Worm (Caenorhabditis elegans) whole organism, young adult: ENCODE measurements around the gene srz-15.

Experiments used
- F10E7.11 ChIP-seq: sonication (generic microtip); optimal IDR thresholded peaks from 2 replicates; lab custom pipeline; 2017; ENCODE audit warnings: mild to moderate bottlenecking, missing genetic modification characterization, moderate library complexity, missing compliant biosample characterization
- F33H1.4 ChIP-seq: fragments of 200-800 bp; sonication (Bioruptor generic); IDR thresholded peaks from 2 replicates; pipeline ENCODE4 v1.3.6; 2022; ENCODE audit warnings: missing genetic modification reagents, missing genetic modification characterization, missing compliant biosample characterization
- F37B4.10 ChIP-seq: fragments of 200-800 bp; sonication (Bioruptor generic); IDR thresholded peaks from 2 replicates; pipeline ENCODE4 v1.3.6; 2022; ENCODE audit warnings: missing genetic modification characterization, missing compliant biosample characterization
- F39B2.1 ChIP-seq: fragments of 200-800 bp; sonication (Bioruptor generic); IDR thresholded peaks from 2 replicates; pipeline ENCODE4 v1.3.6; 2022; ENCODE audit warnings: missing genetic modification reagents, missing genetic modification characterization, missing compliant biosample characterization
- F57C9.4 ChIP-seq: sonication (generic microtip); optimal IDR thresholded peaks from 2 replicates; lab custom pipeline; 2017; ENCODE audit warnings: mild to moderate bottlenecking, missing genetic modification characterization, missing compliant biosample characterization
- K11D2.4 ChIP-seq: fragments of 200-800 bp; sonication (Bioruptor generic); IDR thresholded peaks from 2 replicates; pipeline ENCODE4 v1.3.6; 2022; ENCODE audit warnings: missing genetic modification reagents, missing genetic modification characterization, missing compliant biosample characterization
- T07F8.4 ChIP-seq: sonication (generic microtip); optimal IDR thresholded peaks from 2 replicates; lab custom pipeline; 2016; ENCODE audit warnings: mild to moderate bottlenecking, missing genetic modification characterization, moderate library complexity, missing compliant biosample characterization
- Y56A3A.18 ChIP-seq: fragments of 200-800 bp; sonication (Bioruptor generic); IDR thresholded peaks from 2 replicates; pipeline ENCODE4 v1.3.6; 2022; ENCODE audit warnings: missing genetic modification reagents, missing genetic modification characterization, missing compliant biosample characterization
- akir-1 ChIP-seq: fragments of 200-800 bp; sonication (Bioruptor generic); optimal IDR thresholded peaks from 2 replicates; lab custom pipeline; 2018; ENCODE audit warnings: mild to moderate bottlenecking, missing genetic modification characterization, moderate library complexity, missing compliant biosample characterization
- bed-1 ChIP-seq: fragments of 200-800 bp; sonication (Bioruptor generic); IDR thresholded peaks from 2 replicates; pipeline ENCODE4 v1.3.6; 2022; ENCODE audit warnings: missing genetic modification reagents, missing genetic modification characterization, missing compliant biosample characterization
- bed-2 ChIP-seq: fragments of 200-800 bp; sonication (Bioruptor generic); IDR thresholded peaks from 2 replicates; pipeline ENCODE4 v1.3.6; 2022; ENCODE audit warnings: missing genetic modification reagents, missing genetic modification characterization, missing compliant biosample characterization
- ccch-3 ChIP-seq: fragments of 200-800 bp; sonication (Bioruptor generic); optimal IDR thresholded peaks from 2 replicates; lab custom pipeline; 2018; ENCODE audit warnings: mild to moderate bottlenecking, missing genetic modification characterization, missing compliant biosample characterization
- cebp-1 ChIP-seq, 2 experiments: fragments of 200-800 bp in 1 of 2; sonication (Bioruptor generic) in 1 of 2; sonication (generic microtip) in 1 of 2; IDR thresholded peaks in 1 of 2; optimal IDR thresholded peaks in 1 of 2; 2 replicates each; pipeline versions ENCODE4 v1.3.6 to Lab custom; 2017 to 2022; ENCODE audit warnings: missing compliant biosample characterization in 2 of 2, missing genetic modification characterization in 2 of 2, mild to moderate bottlenecking in 1 of 2, missing genetic modification reagents in 1 of 2, moderate library complexity in 1 of 2
- ceh-58 ChIP-seq: fragments of 200-800 bp; sonication (Bioruptor generic); IDR thresholded peaks from 2 replicates; pipeline ENCODE4 v1.3.6; 2022; ENCODE audit warnings: missing genetic modification characterization, missing compliant biosample characterization
- dox-1 ChIP-seq: fragments of 200-800 bp; sonication (Bioruptor generic); IDR thresholded peaks from 2 replicates; pipeline ENCODE4 v1.3.6; 2022; ENCODE audit warnings: missing genetic modification reagents, missing genetic modification characterization, missing compliant biosample characterization
- egrh-3 ChIP-seq: fragments of 200-800 bp; sonication (Bioruptor generic); IDR thresholded peaks from 2 replicates; pipeline ENCODE4 v1.3.6; 2022; ENCODE audit warnings: missing genetic modification reagents, missing genetic modification characterization, missing compliant biosample characterization
- ekl-4 ChIP-seq: fragments of 200-800 bp; sonication (Bioruptor generic); IDR thresholded peaks from 2 replicates; pipeline ENCODE4 v1.3.6; 2022; ENCODE audit warnings: missing genetic modification reagents, missing genetic modification characterization, missing compliant biosample characterization
- hmg-1.2 ChIP-seq: fragments of 200-800 bp; sonication (Bioruptor generic); IDR thresholded peaks from 2 replicates; pipeline ENCODE4 v1.3.6; 2022; ENCODE audit warnings: missing genetic modification reagents, missing genetic modification characterization, missing compliant biosample characterization
- lin-26 ChIP-seq: fragments of 200-800 bp; sonication (Bioruptor generic); IDR thresholded peaks from 2 replicates; pipeline ENCODE4 v1.3.6; 2022; ENCODE audit warnings: missing genetic modification reagents, missing genetic modification characterization, missing compliant biosample characterization
- madf-6 ChIP-seq: fragments of 200-800 bp; sonication (Bioruptor generic); IDR thresholded peaks from 2 replicates; pipeline ENCODE4 v1.3.6; 2022; ENCODE audit warnings: missing genetic modification reagents, missing genetic modification characterization, missing compliant biosample characterization
- mcd-1 ChIP-seq: fragments of 200-800 bp; sonication (Bioruptor generic); IDR thresholded peaks from 2 replicates; pipeline ENCODE4 v1.3.6; 2022; ENCODE audit warnings: missing genetic modification reagents, missing genetic modification characterization, missing compliant biosample characterization
- mes-4 ChIP-seq: sonication (generic microtip); optimal IDR thresholded peaks from 2 replicates; lab custom pipeline; 2016; ENCODE audit warnings: missing genotype, missing genetic modification characterization, missing compliant biosample characterization
- nfyb-1 ChIP-seq: fragments of 200-800 bp; sonication (Bioruptor generic); IDR thresholded peaks from 2 replicates; pipeline ENCODE4 v1.3.6; 2022; ENCODE audit warnings: missing genetic modification reagents, missing genetic modification characterization, missing compliant biosample characterization
- nhr-80 ChIP-seq: sonication (generic microtip); optimal IDR thresholded peaks from 2 replicates; lab custom pipeline; 2016; ENCODE audit warnings: missing genetic modification characterization, missing compliant biosample characterization
- nhr-90 ChIP-seq: sonication (generic microtip); optimal IDR thresholded peaks from 2 replicates; lab custom pipeline; 2016; ENCODE audit warnings: missing genotype, mild to moderate bottlenecking, missing genetic modification characterization, missing compliant biosample characterization
- pbrm-1 ChIP-seq: fragments of 200-800 bp; sonication (Bioruptor generic); IDR thresholded peaks from 2 replicates; pipeline ENCODE4 v1.3.6; 2022; ENCODE audit warnings: missing genetic modification reagents, missing genetic modification characterization, missing compliant biosample characterization
- rec-8 ChIP-seq, 2 experiments: sonication (generic microtip); optimal IDR thresholded peaks; 2 replicates each; lab custom pipeline; 2016; ENCODE audit warnings: mild to moderate bottlenecking in 2 of 2, missing genetic modification characterization in 2 of 2, missing genetic modification reagents in 2 of 2, missing genotype in 2 of 2, missing biosample characterization in 1 of 2, missing compliant biosample characterization in 1 of 2, moderate library complexity in 1 of 2
- rpc-1 ChIP-seq, 2 experiments: fragments of 150-350 bp in 1 of 2; sonication (generic microtip) in 1 of 2; optimal IDR thresholded peaks; 2 replicates each; lab custom pipeline; 2014 to 2018; ENCODE audit warnings: missing biosample characterization in 1 of 2, missing genetic modification characterization in 1 of 2, missing genetic modification reagents in 1 of 2, missing genotype in 1 of 2
- snpc-3.4 ChIP-seq: sonication (generic microtip); optimal IDR thresholded peaks from 2 replicates; lab custom pipeline; 2017; ENCODE audit warnings: missing genetic modification characterization, mild to moderate bottlenecking, missing compliant biosample characterization, antibody characterized with exemption, moderate library complexity, missing genotype, missing genetic modification reagents
- tbx-9 ChIP-seq: sonication (generic microtip); optimal IDR thresholded peaks from 2 replicates; lab custom pipeline; 2016; ENCODE audit warnings: borderline replicate concordance, missing genetic modification characterization, inconsistent platforms, missing compliant biosample characterization
- ztf-18 ChIP-seq: sonication (generic microtip); optimal IDR thresholded peaks from 2 replicates; lab custom pipeline; 2016; ENCODE audit warnings: missing genotype, mild to moderate bottlenecking, missing genetic modification characterization, missing compliant biosample characterization
- ztf-26 ChIP-seq: sonication (generic microtip); optimal IDR thresholded peaks from 2 replicates; lab custom pipeline; 2017; ENCODE audit warnings: missing genetic modification characterization, missing compliant biosample characterization

srz-15 gene

DNA sequence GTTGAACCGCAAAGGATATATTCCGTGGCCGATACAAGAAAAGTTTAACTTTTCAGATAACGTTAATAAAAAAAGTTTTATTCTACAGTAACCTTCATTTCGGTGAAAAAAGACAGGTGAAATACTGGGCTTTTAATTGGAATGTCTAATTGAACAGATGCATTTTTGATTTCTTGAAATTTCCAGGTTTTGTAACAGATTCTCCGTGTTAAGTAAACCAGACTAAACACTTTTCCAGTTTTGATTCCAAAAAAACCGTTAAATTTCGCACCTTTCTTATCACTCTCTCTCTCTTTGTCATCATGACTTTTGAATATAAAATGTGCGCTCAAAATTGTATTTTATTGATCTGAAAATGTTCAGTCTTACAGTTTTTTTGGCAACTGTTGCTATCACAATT lies 2.7 kb downstream of the srz-15 start, which contains the start of gene C32H11.3:
C32H11.3 (plus strand) TSS at position 301 of the 400 bp plus-strand sequence.
- no peak for TF ChIP-seq pbrm-1 (GFP tag; lab: Robert Waterston, UW)
- TF ChIP-seq rec-8 (tag; optimal IDR thresholded peaks at IDR 0.05; lab: Kevin White, UChicago), result no peak
- no peak for TF ChIP-seq rpc-1 (optimal IDR thresholded peaks at IDR 0.05; lab: Kevin White, UChicago)
- TF ChIP-seq rpc-1 (tag; optimal IDR thresholded peaks at IDR 0.05; lab: Kevin White, UChicago), result no peak
- TF ChIP-seq F37B4.10, result no peak
- TF ChIP-seq ceh-58 (GFP tag; lab: Robert Waterston, UW), result no peak

DNA sequence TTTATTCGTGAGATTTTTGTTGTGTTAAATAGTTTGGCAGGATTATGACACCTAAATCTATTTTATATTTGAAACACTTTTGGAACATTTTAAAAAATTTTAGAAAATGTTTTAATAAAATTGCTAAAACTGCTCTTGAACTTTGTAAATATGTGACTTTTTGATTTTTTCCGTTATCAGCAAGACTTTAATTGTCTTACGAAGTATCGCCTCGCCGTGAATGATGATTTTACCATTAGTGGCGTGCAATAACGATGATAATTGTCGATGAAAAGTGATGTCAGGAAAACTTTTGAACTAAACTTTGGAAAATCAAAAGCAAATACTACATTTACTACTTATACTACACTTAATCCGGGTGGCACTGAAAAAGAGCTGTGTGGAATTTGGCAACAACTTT lies 5.0 kb downstream of the srz-15 start:
- TF ChIP-seq Y56A3A.18 (GFP tag; lab: Robert Waterston, UW) (no peak), bed-1 (GFP tag; lab: Robert Waterston, UW) (no peak), bed-2 (no peak), mcd-1 (GFP tag; lab: Robert Waterston, UW) (no peak)

- TF ChIP-seq nhr-80 (tag; lab: Kevin White, UChicago) (peak; percentile 32), rec-8 (tag; optimal IDR thresholded peaks at IDR 0.05; lab: Kevin White, UChicago) (no peak)
Measured at ce11 chrIV:12921027-12921426, 5.4 kb downstream of the srz-15 start, which contains the start of gene C32H11.4. Gene C32H11.4 (plus strand): TSS chrIV:12921264.

DNA sequence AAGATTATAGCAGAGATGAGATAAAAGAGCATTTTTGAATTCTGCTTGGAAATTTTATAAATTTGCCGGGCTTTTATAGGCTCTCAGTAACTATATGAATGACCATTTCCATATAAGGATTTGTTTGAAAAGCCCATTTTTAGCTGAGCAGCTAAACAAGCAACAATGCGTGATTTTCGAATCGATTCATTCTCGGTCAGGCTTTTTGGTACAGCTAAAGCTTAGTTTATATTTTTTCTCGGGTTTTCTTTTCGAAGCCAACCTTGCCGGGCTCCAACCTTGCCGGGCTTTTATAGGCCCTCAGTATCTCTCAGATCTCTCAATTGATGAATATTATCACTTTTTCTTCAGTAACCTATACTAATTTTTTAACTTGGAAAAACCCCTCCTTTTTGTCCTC lies 8.8 kb downstream of the srz-15 start, which contains the start of gene srlf-4:
srlf-4 (minus strand) TSS at position 101 of the 400 bp plus-strand sequence.
- TF ChIP-seq bed-1 (GFP tag; lab: Robert Waterston, UW), result 0 out of 2 replicates have a peak, but pooled peaks have one; percentile 34
- no peak for TF ChIP-seq F57C9.4 (tag; lab: Kevin White, UChicago)
- TF ChIP-seq lin-26, result no peak
- TF ChIP-seq tbx-9 (tag; lab: Kevin White, UChicago), result no peak
- TF ChIP-seq ekl-4 (GFP tag; lab: Robert Waterston, UW), result no peak
- no peak for TF ChIP-seq egrh-3
- TF ChIP-seq T07F8.4, result no peak
- no peak for TF ChIP-seq akir-1 (GFP tag; lab: Kevin White, UChicago)

DNA sequence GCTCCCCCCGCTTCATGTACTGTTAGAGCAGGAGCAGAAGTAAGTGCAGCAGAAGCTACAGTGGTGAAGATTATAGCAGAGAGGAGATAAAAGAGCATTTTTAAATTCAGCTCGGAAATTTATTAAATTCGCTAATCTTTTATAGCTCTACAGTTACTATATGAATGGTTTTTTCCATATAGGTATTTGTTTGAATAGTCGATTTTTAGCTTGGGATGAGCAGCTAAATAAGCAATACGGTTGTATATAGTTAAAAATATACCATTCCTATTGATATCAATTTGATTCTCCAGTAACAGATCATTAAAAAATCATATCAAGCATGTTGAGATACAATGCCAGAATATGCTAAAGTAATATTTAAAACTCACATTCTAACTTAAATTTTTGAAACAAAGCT lies 11.1 kb downstream of the srz-15 start, which contains the start of gene srlf-5:
srlf-5 (minus strand) TSS at position 101 of the 400 bp plus-strand sequence.
- no peak for TF ChIP-seq ccch-3
- no peak for TF ChIP-seq ztf-26 (tag; lab: Kevin White, UChicago)
- no peak for TF ChIP-seq nhr-80 (tag; lab: Kevin White, UChicago)
- TF ChIP-seq hmg-1.2, result no peak
- TF ChIP-seq madf-6, result no peak
- no peak for TF ChIP-seq Y56A3A.18 (GFP tag; lab: Robert Waterston, UW)
- TF ChIP-seq cebp-1 (GFP tag; IDR thresholded peaks at IDR 0.05; lab: Robert Waterston, UW), result no peak
- no peak for TF ChIP-seq cebp-1 (tag; optimal IDR thresholded peaks at IDR 0.05; lab: Kevin White, UChicago)

ce11 chrIV:12936221-12936776 lies 20.7 kb downstream of the srz-15 start, which contains the start of the genes cld-1 and dod-21:
Gene cld-1 (minus strand): TSS chrIV:12936271.
Gene dod-21 (plus strand): TSS chrIV:12936738.
- TF ChIP-seq nhr-80 (tag; lab: Kevin White, UChicago) (peak; percentile 69), nfyb-1 (GFP tag; lab: Robert Waterston, UW) (peak; percentile 78), dox-1 (GFP tag; lab: Robert Waterston, UW) (no peak), F39B2.1 (GFP tag; lab: Robert Waterston, UW) (no peak), mes-4 (no peak), K11D2.4 (GFP tag; lab: Robert Waterston, UW) (no peak), snpc-3.4 (no peak), ztf-18 (tag; lab: Kevin White, UChicago) (no peak), F33H1.4 (GFP tag; lab: Robert Waterston, UW) (no peak), nhr-90 (tag; lab: Kevin White, UChicago) (no peak), F10E7.11 (tag; lab: Kevin White, UChicago) (no peak)
